Worm (Caenorhabditis elegans): ENCODE measurements around the gene frpr-21.

Gene frpr-21

DNA sequence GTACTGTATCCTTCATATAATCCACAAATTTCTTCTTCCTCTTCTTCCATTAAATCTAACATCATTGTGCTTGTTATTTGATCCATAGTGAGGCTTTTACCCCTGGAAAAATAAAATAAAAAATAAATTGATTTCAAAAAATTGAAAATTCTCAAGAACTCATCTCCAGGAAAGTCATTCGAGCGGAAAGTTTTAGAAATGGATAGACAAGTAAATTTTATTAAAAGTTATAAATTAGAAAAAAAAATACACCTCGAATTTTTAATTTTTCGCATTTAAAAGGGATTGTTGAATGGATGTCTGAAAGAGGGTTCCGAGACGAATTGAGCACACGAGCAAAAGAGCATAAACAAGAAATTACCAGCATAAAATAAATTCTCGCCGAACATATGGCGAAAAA lies at the start of gene frpr-21:
TSS of gene frpr-21 (minus strand) at position 101 of the 400 bp plus-strand sequence.
- TF ChIP-seq unc-62 (GFP tag; optimal IDR thresholded peaks at IDR 0.05), result no peak

DNA sequence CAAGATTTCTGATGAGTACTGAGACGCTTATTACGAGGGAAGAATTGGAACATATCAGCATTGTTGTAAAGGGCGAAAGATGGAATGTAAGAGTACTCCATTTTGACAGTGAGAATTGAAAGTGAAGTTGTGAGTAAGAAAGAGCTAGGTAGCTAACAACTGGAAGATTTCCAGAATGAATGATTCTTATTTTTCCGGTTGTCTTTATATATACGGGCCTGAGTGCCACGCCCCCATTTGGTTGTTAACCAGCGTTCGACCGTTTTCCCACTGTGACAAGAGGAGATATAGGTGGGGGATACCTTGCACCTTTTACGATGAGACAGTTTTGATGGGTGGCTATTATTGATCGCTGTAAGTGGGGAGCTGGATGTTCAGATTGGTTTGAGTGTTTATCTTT lies 49.4 kb upstream of the frpr-21 start, which contains the start of gene ZK666.1:
TSS of gene ZK666.1 (minus strand) at position 101 of the 400 bp plus-strand sequence.
- TF ChIP-seq unc-62 (GFP tag; optimal IDR thresholded peaks at IDR 0.05), result no peak

ce11 chrII:10470159-10470558 lies 48.3 kb upstream of the frpr-21 start, which contains the start of gene clec-143:
Gene clec-143 (minus strand): TSS chrII:10470297.
- no peak for TF ChIP-seq unc-62 (GFP tag; optimal IDR thresholded peaks at IDR 0.05)

ce11 chrII:10466552-10466951 lies 44.7 kb upstream of the frpr-21 start, which contains the start of gene tnc-2:
Gene tnc-2 (plus strand): TSS chrII:10466852.
- TF ChIP-seq unc-62 (GFP tag; optimal IDR thresholded peaks at IDR 0.05), result no peak

DNA sequence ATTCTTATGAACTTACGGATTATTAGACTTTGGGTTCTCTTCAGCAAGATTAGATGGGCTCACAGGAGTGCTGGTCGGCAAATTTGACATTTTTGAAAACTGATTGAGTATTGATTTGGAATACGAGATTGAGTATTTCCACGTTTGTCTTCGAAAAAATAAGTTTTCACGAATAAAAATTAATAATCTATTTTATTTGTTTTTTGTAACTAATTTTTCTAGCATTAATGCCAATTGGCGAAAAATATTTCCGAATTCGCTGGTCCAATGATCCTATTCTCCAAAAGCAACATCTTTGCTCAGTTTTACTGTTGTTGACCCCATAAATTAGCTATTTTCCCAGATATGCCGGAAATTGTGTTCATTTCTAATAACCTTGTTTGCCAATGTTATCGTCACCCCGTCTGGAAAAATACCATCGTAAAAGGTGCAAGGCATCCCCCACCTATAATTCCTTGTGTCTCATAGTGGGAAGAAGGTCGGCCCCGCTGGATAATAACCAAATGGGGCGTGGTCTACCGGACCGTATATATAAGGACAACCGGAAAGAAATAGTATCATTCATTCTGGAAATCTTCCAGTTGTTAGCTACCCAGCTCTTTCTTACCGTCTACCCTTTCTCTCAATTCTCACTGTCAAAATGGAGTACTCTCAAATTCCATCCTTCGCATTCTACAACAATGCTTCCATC lies 42.5 kb upstream of the frpr-21 start, which contains the start of the genes ZK673.6 and sdz-37:
TSS of gene ZK673.6 (minus strand) at position 101 of the 691 bp plus-strand sequence.
TSS of gene sdz-37 (plus strand) at position 641 of the 691 bp plus-strand sequence.
- TF ChIP-seq unc-62 (GFP tag; optimal IDR thresholded peaks at IDR 0.05), result no peak

ce11 chrII:10461207-10461606 lies 39.4 kb upstream of the frpr-21 start, which contains the start of gene ZK673.5:
Gene ZK673.5 (plus strand): TSS chrII:10461507.
- TF ChIP-seq unc-62 (GFP tag; optimal IDR thresholded peaks at IDR 0.05), result no peak

DNA sequence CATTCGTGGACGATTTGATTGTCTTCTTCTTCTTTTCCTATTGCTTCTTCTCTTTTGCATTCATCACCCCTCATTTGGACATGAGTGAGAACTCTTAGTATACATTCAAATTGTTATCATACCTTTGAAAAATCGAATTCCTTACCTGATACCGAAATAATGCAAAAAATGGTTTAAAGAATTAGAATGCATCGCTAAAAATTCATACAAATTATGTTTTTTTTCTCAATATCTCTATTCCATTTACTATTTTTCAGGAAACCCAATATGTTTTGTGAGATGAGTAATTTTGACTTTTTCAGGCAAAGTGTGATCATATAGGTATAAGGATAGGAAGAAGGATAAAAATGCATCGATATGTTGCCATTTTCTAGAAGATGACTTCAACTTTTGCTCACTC lies 35.1 kb upstream of the frpr-21 start, which contains the start of gene ZK673.11:
TSS of gene ZK673.11 (plus strand) at position 301 of the 400 bp plus-strand sequence.
- no peak for TF ChIP-seq unc-62 (GFP tag; optimal IDR thresholded peaks at IDR 0.05)

- TF ChIP-seq unc-62 (GFP tag; optimal IDR thresholded peaks at IDR 0.05), result no peak
Measured at ce11 chrII:10452620-10453019, 30.8 kb upstream of the frpr-21 start, which contains the start of gene ZK673.4. Gene ZK673.4 (plus strand): TSS chrII:10452920.

ce11 chrII:10450335-10450734 lies 28.5 kb upstream of the frpr-21 start:
- no peak for TF ChIP-seq unc-62 (GFP tag; optimal IDR thresholded peaks at IDR 0.05)

DNA sequence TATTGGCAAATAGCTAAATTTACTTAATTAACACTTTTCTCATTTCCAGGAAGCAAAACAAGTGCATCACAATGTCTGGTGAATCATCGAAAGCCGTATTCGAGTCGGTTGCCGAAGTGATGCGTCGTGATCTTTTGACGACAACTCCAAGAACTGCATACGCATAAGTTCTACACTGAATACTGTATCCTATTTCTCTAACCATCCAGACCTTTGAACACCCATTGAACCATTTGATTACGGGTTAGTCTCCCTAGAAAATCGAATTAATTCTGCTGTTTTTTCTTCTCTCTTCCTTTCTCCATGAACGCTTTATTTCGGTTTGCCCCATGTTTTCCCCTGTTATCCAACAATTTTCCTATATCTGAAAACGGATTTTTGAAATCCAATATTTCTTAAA lies 27.9 kb upstream of the frpr-21 start, which contains the start of gene lin-56:
TSS of gene lin-56 (plus strand) at position 301 of the 400 bp plus-strand sequence.
- no peak for TF ChIP-seq unc-62 (GFP tag; optimal IDR thresholded peaks at IDR 0.05)

ce11 chrII:10447348-10448316 lies 25.8 kb upstream of the frpr-21 start, which contains the start of gene ZK673.2:
Gene ZK673.2 (plus strand): TSS chrII:10448266.
- TF ChIP-seq unc-62 (GFP tag; optimal IDR thresholded peaks at IDR 0.05), result no peak

DNA sequence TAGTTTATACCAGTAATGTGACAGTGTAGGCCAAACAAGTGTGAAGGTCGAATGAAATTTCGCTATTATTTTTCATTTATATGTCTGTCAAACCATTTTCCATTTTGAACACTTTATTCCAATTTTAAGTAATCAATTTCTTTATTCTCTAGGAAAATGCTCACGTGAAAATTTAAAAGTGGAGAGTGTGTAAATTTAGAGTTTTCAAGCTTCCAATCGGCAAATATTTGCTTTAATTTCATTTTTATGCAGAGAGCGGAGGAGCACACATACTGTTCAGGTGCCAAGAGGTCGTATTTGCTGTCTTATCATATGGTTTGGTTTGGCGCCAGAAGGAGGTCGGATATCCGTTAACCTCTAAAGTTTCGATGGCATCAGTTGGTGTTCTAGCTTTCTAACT lies 25.0 kb upstream of the frpr-21 start:
- no peak for TF ChIP-seq unc-62 (GFP tag; optimal IDR thresholded peaks at IDR 0.05)

- TF ChIP-seq unc-62 (GFP tag; optimal IDR thresholded peaks at IDR 0.05), result no peak
Measured at ce11 chrII:10446300-10446699, 24.5 kb upstream of the frpr-21 start.

DNA sequence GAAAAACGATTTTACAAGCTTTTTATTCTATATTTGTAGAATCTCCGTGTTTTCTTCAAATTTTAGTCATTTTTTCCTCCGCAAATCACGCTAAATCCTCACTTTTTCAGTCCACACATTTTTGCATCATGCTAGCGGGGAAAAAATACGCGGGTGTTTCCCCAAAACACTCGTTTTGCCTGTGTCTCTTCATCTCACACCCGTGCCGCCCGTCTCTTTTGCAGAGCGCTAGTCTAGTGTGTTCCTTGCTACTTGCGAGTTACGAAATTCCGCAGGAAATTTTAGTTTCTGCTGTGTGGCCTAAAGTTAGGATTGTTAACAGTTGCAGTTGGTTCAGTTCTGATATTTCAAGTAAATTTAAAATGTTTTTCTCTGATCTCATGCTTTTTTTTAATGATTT lies 23.9 kb upstream of the frpr-21 start:
- no peak for TF ChIP-seq unc-62 (GFP tag; optimal IDR thresholded peaks at IDR 0.05)

DNA sequence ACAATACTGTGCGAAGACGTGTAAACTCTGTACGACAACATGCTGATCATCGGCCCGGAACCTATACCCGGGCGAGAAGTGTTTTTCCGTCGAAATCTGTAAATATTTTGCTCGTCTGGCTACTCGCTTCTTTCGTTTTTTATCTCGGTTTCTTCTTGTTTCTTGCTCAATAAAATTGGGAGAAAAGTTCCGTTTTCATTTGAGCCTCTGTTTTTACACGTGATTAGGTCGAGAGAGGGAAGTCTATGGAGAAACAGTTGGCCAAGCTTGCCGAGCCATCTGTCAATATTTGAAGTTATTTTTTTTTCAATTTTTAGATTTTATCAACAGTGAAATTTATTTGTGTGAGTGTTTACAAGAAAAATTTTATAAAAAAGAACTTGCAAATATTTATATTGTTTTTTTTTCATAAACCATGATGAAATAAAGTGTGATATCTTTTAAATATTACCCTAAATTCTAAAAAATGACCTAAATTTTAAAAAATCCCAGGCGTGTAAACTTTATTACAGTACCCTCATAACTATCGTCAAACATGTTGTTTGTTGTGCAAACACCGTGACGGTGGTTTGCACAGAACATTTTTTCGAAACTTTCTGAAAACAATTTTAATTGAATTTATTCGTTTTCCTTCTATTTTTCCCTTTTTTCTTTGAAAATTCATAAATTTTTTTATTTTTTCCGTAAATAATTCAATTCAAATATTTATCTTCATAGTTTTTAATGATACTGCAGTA lies 23.3 kb upstream of the frpr-21 start:
- TF ChIP-seq unc-62 (GFP tag; optimal IDR thresholded peaks at IDR 0.05), result no peak

Data from whole organism, dauer.